Worm (Caenorhabditis elegans) whole organism, L4 larva: Measurements from ENCODE around the gene srx-135.

ENCODE experiments used
- F44E2.7 ChIP-seq: fragments of 200-800 bp; sonication (Bioruptor generic); IDR thresholded peaks from 2 replicates; pipeline ENCODE4 v2.1.2; 2022; ENCODE audit warnings: missing genetic modification characterization, missing compliant biosample characterization
- aly-2 ChIP-seq: sonication (generic microtip); optimal IDR thresholded peaks from 2 replicates; lab custom pipeline; 2018; ENCODE audit warnings: missing biosample characterization, missing genetic modification characterization
- attf-4 ChIP-seq: sonication (generic microtip); optimal IDR thresholded peaks from 3 replicates; lab custom pipeline; 2017; ENCODE audit warnings: missing biosample characterization, missing genetic modification characterization
- ceh-28 ChIP-seq: fragments of 150-350 bp; optimal IDR thresholded peaks from 2 replicates; lab custom pipeline; 2014; ENCODE audit warnings: missing biosample characterization, missing genetic modification reagents, missing genetic modification characterization
- ceh-44 ChIP-seq: fragments of 200-800 bp; sonication (Bioruptor generic); IDR thresholded peaks from 2 replicates; pipeline ENCODE4 v1.3.6; 2022; ENCODE audit warnings: missing genetic modification reagents, missing genetic modification characterization, missing compliant biosample characterization
- dve-1 ChIP-seq: sonication (generic microtip); optimal IDR thresholded peaks from 2 replicates; lab custom pipeline; 2017; ENCODE audit warnings: antibody characterized with exemption, mild to moderate bottlenecking, missing genetic modification characterization, missing compliant biosample characterization; ENCODE audit not compliant: insufficient read depth
- egl-27 ChIP-seq: sonication (generic microtip); optimal IDR thresholded peaks from 3 replicates; lab custom pipeline; 2017; ENCODE audit warnings: missing biosample characterization, missing genetic modification reagents, missing genetic modification characterization
- mxl-3 ChIP-seq: fragments of 200-800 bp; sonication (Bioruptor generic); optimal IDR thresholded peaks from 2 replicates; lab custom pipeline; 2018; ENCODE audit warnings: mild to moderate bottlenecking, missing genetic modification characterization, missing compliant biosample characterization
- saeg-2 ChIP-seq: fragments of 200-800 bp; sonication (Bioruptor generic); IDR thresholded peaks from 2 replicates; pipeline ENCODE4 v1.3.6; 2022; ENCODE audit warnings: missing genetic modification reagents, missing genetic modification characterization, missing compliant biosample characterization
- tra-1 ChIP-seq: fragments of 200-800 bp; sonication (Bioruptor generic); IDR thresholded peaks from 2 replicates; pipeline ENCODE4 v1.3.6; 2022; ENCODE audit warnings: missing genetic modification reagents, missing genetic modification characterization, missing compliant biosample characterization
- unc-130 ChIP-seq: sonication (generic microtip); optimal IDR thresholded peaks from 2 replicates; lab custom pipeline; 2016; ENCODE audit warnings: missing genetic modification reagents, missing genetic modification characterization, missing compliant biosample characterization
- zip-2 ChIP-seq: fragments of 150-350 bp; optimal IDR thresholded peaks from 2 replicates; lab custom pipeline; 2014; ENCODE audit warnings: missing biosample characterization, missing genetic modification characterization
- ztf-11 ChIP-seq: fragments of 150-350 bp; optimal IDR thresholded peaks from 2 replicates; lab custom pipeline; 2014; ENCODE audit warnings: missing biosample characterization, missing genetic modification characterization

ce11 chrV:13887358-13887757 is 28.4 kb downstream of the srx-135 start, which contains the start of gene srsx-19:
- no peak for TF ChIP-seq tra-1
- TF ChIP-seq zip-2 = no peak
- TF ChIP-seq egl-27 = no peak
- no peak for TF ChIP-seq F44E2.7 (GFP tag; lab: Robert Waterston, UW)
- TF ChIP-seq ztf-11 = no peak
- no peak for TF ChIP-seq ceh-28 (tag; lab: Kevin White, UChicago)
- TF ChIP-seq aly-2 = no peak
- TF ChIP-seq attf-4 = no peak
- no peak for TF ChIP-seq dve-1 (tag; lab: Kevin White, UChicago)
- TF ChIP-seq mxl-3 (GFP tag; lab: Kevin White, UChicago) = no peak
- TF ChIP-seq unc-130 (GFP tag; lab: Kevin White, UChicago) = no peak
- TF ChIP-seq saeg-2 (GFP tag; lab: Robert Waterston, UW) = no peak
- TF ChIP-seq ceh-44 (GFP tag; lab: Robert Waterston, UW) = no peak
